Worm (Caenorhabditis elegans): Measurements from ENCODE around the gene alkb-8.

alkb-8 gene

DNA sequence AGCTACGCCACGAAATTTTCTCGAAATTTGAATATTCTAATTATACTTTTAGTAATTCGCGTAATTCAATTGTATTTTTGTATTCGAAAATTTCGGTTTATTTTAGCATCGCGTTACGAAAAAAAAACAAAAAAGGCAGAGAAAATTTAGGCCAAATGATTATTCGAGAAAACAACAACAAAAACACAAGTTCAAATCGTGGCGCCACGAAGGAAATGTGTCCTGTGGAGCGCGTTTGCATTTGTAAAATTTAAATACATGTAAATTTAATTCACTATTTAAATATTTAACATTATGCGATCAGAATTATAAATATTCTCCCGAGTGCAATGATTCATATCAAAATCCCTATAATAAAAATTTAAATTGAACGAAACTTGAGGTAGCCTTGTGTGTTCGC is 14.6 kb downstream of the alkb-8 start:
- TF ChIP-seq F16B12.6 (tag; optimal IDR thresholded peaks at IDR 0.05), result no peak
- peak in 1 of 2 experiments; percentile 44 for TF ChIP-seq efl-1 (optimal IDR thresholded peaks at IDR 0.05)
- TF ChIP-seq efl-1 (GFP tag; optimal IDR thresholded peaks at IDR 0.05 in 1 of 2), result no peak

DNA sequence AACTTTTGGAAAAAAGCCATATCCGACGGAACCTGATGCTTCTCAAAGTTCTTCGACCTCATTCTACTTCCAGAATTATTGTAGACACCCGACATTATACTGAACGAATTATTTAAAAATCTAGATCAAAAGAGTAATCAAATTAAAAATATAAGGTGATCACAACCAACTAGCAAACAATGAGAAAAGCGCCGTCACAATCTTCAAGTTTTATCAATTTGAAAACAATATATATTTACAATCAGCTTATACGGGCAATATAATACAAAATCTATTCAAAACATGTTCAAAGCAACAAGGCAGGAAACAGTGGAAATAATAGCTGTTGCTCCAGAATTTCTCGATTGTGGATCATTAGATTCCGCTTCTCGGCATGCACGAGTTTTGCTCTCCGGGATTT is 15.8 kb downstream of the alkb-8 start, which contains the start of gene C14B1.12:
Gene C14B1.12 (minus strand): TSS at position 101 of the 400 bp plus-strand sequence.
- TF ChIP-seq pqm-1 (tag; optimal IDR thresholded peaks at IDR 0.05), result no peak
- no peak for TF ChIP-seq ets-5 (GFP tag; IDR thresholded peaks at IDR 0.05)
- no peak for TF ChIP-seq zag-1 (tag; optimal IDR thresholded peaks at IDR 0.05)
- no peak for TF ChIP-seq C34B4.2 (tag; optimal IDR thresholded peaks at IDR 0.05)
- TF ChIP-seq nhr-11 (tag; optimal IDR thresholded peaks at IDR 0.05), result no peak
- TF ChIP-seq xbp-1 (tag; optimal IDR thresholded peaks at IDR 0.05), result no peak
- TF ChIP-seq egl-13 (tag; optimal IDR thresholded peaks at IDR 0.05), result no peak
- TF ChIP-seq nhr-19 (GFP tag; conservative IDR thresholded peaks at IDR 0.05), result no peak
- TF ChIP-seq nhr-28 (tag; optimal IDR thresholded peaks at IDR 0.05), result no peak
- TF ChIP-seq ceh-8 (GFP tag; optimal IDR thresholded peaks at IDR 0.05), result no peak
- TF ChIP-seq mep-1 (tag; optimal IDR thresholded peaks at IDR 0.05), result no peak
- TF ChIP-seq unc-98 (GFP tag; IDR thresholded peaks at IDR 0.05), result no peak
- no peak for TF ChIP-seq sup-37 (GFP tag; optimal IDR thresholded peaks at IDR 0.05)
- TF ChIP-seq nhr-90 (tag; optimal IDR thresholded peaks at IDR 0.05; ENCODE audit: poor library complexity), result no peak
- TF ChIP-seq nhr-237 (tag; optimal IDR thresholded peaks at IDR 0.05), result no peak
- no peak for TF ChIP-seq vab-15 (tag; optimal IDR thresholded peaks at IDR 0.05)
- TF ChIP-seq lin-15B (tag; optimal IDR thresholded peaks at IDR 0.05), result no peak
- TF ChIP-seq lsy-2 (tag; optimal IDR thresholded peaks at IDR 0.05), result no peak
- TF ChIP-seq elt-2 (tag; optimal IDR thresholded peaks at IDR 0.05), result no peak
- no peak for TF ChIP-seq nhr-20 (tag; optimal IDR thresholded peaks at IDR 0.05)

DNA sequence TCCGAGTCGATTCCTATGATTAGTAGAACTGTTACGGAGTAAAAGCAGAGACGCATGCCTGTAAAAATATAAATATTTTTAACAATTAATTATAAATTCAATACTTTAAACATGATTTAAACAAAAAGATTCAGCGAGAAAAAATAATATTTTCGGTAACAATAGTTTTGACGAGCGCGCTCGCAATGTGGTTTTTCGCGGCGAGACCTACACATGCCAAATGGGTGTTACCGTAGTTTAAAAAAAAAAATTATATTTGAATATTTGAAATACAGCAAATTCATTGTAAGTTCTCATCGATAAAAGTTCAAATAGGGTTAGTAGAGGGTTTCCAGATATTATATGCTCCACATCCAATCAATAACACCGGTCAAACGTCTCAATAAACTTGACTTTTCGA is 17.3 kb downstream of the alkb-8 start, which contains the start of gene gldi-5:
Gene gldi-5 (minus strand): TSS at position 58 of the 400 bp plus-strand sequence.
- TF ChIP-seq unc-130 (tag; optimal IDR thresholded peaks at IDR 0.05), result no peak
- no peak for TF ChIP-seq lir-3 (tag; optimal IDR thresholded peaks at IDR 0.05; ENCODE audit: poor library complexity)
- TF ChIP-seq nhr-85 (tag), result no peak
- no peak for TF ChIP-seq ceh-8 (GFP tag; optimal IDR thresholded peaks at IDR 0.05)
- TF ChIP-seq nhr-20 (tag; optimal IDR thresholded peaks at IDR 0.05), result no peak
- no peak for TF ChIP-seq fkh-4 (tag; optimal IDR thresholded peaks at IDR 0.05; ENCODE audit: borderline replicate concordance)
- TF ChIP-seq nhr-90 (tag; optimal IDR thresholded peaks at IDR 0.05; ENCODE audit: poor library complexity), result no peak
- TF ChIP-seq irx-1 (tag; optimal IDR thresholded peaks at IDR 0.05), result no peak
- TF ChIP-seq egl-27 (tag; optimal IDR thresholded peaks at IDR 0.05), result no peak
- no peak for TF ChIP-seq swsn-7 (tag; optimal IDR thresholded peaks at IDR 0.05)
- TF ChIP-seq efl-1 (optimal IDR thresholded peaks at IDR 0.05), result no peak
- TF ChIP-seq efl-1 (GFP tag; optimal IDR thresholded peaks at IDR 0.05 in 1 of 2), result no peak
- no peak for TF ChIP-seq nhr-12 (tag; optimal IDR thresholded peaks at IDR 0.05)
- TF ChIP-seq nhr-237 (tag; optimal IDR thresholded peaks at IDR 0.05), result no peak
- no peak for TF ChIP-seq mdl-1 (tag; optimal IDR thresholded peaks at IDR 0.05)
- TF ChIP-seq ces-1 (GFP tag; optimal IDR thresholded peaks at IDR 0.05), result no peak
- no peak for TF ChIP-seq dpl-1 (GFP tag; optimal IDR thresholded peaks at IDR 0.05)
- TF ChIP-seq unc-98 (GFP tag; IDR thresholded peaks at IDR 0.05), result no peak
- TF ChIP-seq grh-1 (GFP tag; IDR thresholded peaks at IDR 0.05), result no peak
- TF ChIP-seq efl-3 (GFP tag; optimal IDR thresholded peaks at IDR 0.05), result no peak
- no peak for TF ChIP-seq lin-14 (GFP tag; optimal IDR thresholded peaks at IDR 0.05)

DNA sequence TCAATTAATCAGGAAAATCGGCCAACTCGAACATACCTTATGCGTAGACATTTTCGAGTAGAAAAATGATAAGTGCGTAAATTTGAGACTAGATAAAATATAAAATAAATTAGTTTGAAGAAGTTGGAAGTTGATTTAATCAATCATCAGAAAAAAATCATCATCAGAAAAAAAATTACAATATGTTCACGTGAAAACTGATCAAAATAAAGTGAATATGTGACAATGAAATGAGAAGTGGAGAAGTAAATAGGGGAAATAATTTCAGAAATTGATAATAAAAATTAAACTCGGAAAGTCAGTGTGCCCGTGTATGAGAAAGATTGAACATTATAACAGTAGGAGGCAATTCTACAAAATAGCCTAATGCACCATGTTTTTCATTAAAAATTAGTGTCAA is 20.4 kb downstream of the alkb-8 start, which contains the start of gene F34D10.9:
Gene F34D10.9 (minus strand): TSS at position 101 of the 400 bp plus-strand sequence.
- TF ChIP-seq swsn-7 (tag; optimal IDR thresholded peaks at IDR 0.05), result no peak
- TF ChIP-seq tbx-2 (tag; optimal IDR thresholded peaks at IDR 0.05), result no peak
- no peak for TF ChIP-seq nhr-28 (tag; optimal IDR thresholded peaks at IDR 0.05)
- no peak for TF ChIP-seq snpc-4 (tag; optimal IDR thresholded peaks at IDR 0.05)
- TF ChIP-seq unc-130 (tag; optimal IDR thresholded peaks at IDR 0.05), result no peak
- no peak for TF ChIP-seq fkh-8 (tag; optimal IDR thresholded peaks at IDR 0.05)
- TF ChIP-seq mef-2 (tag; optimal IDR thresholded peaks at IDR 0.05), result no peak
- no peak for TF ChIP-seq unc-86 (tag; optimal IDR thresholded peaks at IDR 0.05)

Data from whole organism, L1 larva.